Fruit fly (Drosophila melanogaster) whole organism, embryonic: ENCODE results near the gene nmo.

ENCODE experiments used
- ATbp ChIP-seq: fragments of 200-800 bp; sonication (Bioruptor generic); optimal IDR thresholded peaks from 2 replicates; lab custom pipeline; 2017; ENCODE audit warnings: missing biosample characterization, mild to moderate bottlenecking, missing genetic modification characterization, missing genetic modification reagents
- Ada2b ChIP-seq: fragments of 200-800 bp; sonication (Bioruptor generic); IDR thresholded peaks from 2 replicates; pipeline ENCODE4 v1.3.6; 2022; ENCODE audit warnings: missing biosample characterization, missing genetic modification characterization
- B-H1 ChIP-seq: fragments of 200-800 bp; sonication (Bioruptor generic); IDR thresholded peaks from 3 replicates; pipeline ENCODE4 v1.3.6; 2022; ENCODE audit warnings: missing biosample characterization, missing genetic modification characterization
- CG10147 ChIP-seq: fragments of 200-800 bp; sonication (Bioruptor generic); optimal IDR thresholded peaks from 2 replicates; lab custom pipeline; 2019; ENCODE audit warnings: missing biosample characterization, mild to moderate bottlenecking, missing genetic modification characterization, moderate library complexity
- CG1024 ChIP-seq: fragments of 200-800 bp; sonication (Bioruptor generic); IDR thresholded peaks from 2 replicates; pipeline ENCODE4 v1.3.6; 2022; ENCODE audit warnings: missing biosample characterization, missing genetic modification characterization
- CG10654 ChIP-seq: fragments of 200-800 bp; sonication (Bioruptor generic); optimal IDR thresholded peaks from 2 replicates; lab custom pipeline; 2016; ENCODE audit warnings: missing biosample characterization, missing genetic modification characterization
- CG11247 ChIP-seq: fragments of 200-800 bp; sonication (Bioruptor generic); IDR thresholded peaks from 2 replicates; pipeline ENCODE4 v1.3.6; 2022; ENCODE audit warnings: missing biosample characterization, missing genetic modification characterization
- CG11456 ChIP-seq: fragments of 200-800 bp; sonication (Bioruptor generic); IDR thresholded peaks from 3 replicates; pipeline ENCODE4 v1.3.6; 2022; ENCODE audit warnings: missing biosample characterization, missing genetic modification characterization
- CG11504 ChIP-seq: fragments of 200-800 bp; sonication (Bioruptor generic); optimal IDR thresholded peaks from 3 replicates; lab custom pipeline; 2019; ENCODE audit warnings: missing biosample characterization, mild to moderate bottlenecking, missing genetic modification characterization, moderate library complexity
- CG12104 ChIP-seq: fragments of 200-800 bp; sonication (Bioruptor generic); optimal IDR thresholded peaks from 3 replicates; lab custom pipeline; 2016; ENCODE audit warnings: missing biosample characterization, missing genetic modification characterization
- CG12155 ChIP-seq: fragments of 200-800 bp; sonication (Bioruptor generic); optimal IDR thresholded peaks from 3 replicates; lab custom pipeline; 2016; ENCODE audit warnings: missing biosample characterization, missing genetic modification characterization
- CG13894 ChIP-seq: fragments of 200-800 bp; sonication (Bioruptor generic); optimal IDR thresholded peaks from 3 replicates; lab custom pipeline; 2018; ENCODE audit warnings: missing biosample characterization, mild to moderate bottlenecking, missing genetic modification characterization, moderate library complexity
- CG15601 ChIP-seq: fragments of 200-800 bp; sonication (Bioruptor generic); optimal IDR thresholded peaks from 3 replicates; lab custom pipeline; 2019; ENCODE audit warnings: missing biosample characterization, mild to moderate bottlenecking, missing genetic modification characterization, moderate library complexity
- CG17359 ChIP-seq: fragments of 200-800 bp; sonication (Bioruptor generic); optimal IDR thresholded peaks from 3 replicates; lab custom pipeline; 2018; ENCODE audit warnings: missing biosample characterization, mild to moderate bottlenecking, missing genetic modification characterization, moderate library complexity
- CG17568 ChIP-seq: fragments of 200-800 bp; sonication (Bioruptor generic); optimal IDR thresholded peaks from 2 replicates; lab custom pipeline; 2018; ENCODE audit warnings: missing biosample characterization, mild to moderate bottlenecking, missing genetic modification characterization, moderate library complexity
- CG18599 ChIP-seq: fragments of 200-800 bp; sonication (Bioruptor generic); optimal IDR thresholded peaks from 3 replicates; lab custom pipeline; 2017; ENCODE audit warnings: missing biosample characterization, missing genetic modification characterization, mild to moderate bottlenecking, moderate library complexity, missing genetic modification reagents
- CG2712 ChIP-seq: fragments of 200-800 bp; optimal IDR thresholded peaks from 3 replicates; lab custom pipeline; 2019; ENCODE audit warnings: missing biosample characterization, mild to moderate bottlenecking, missing genetic modification characterization, moderate library complexity
- CG32532 ChIP-seq: fragments of 200-800 bp; sonication (Bioruptor generic); IDR thresholded peaks from 2 replicates; pipeline ENCODE4 v1.3.6; 2022; ENCODE audit warnings: missing biosample characterization, missing genetic modification characterization
- CG3281 ChIP-seq: fragments of 200-800 bp; sonication (Bioruptor generic); optimal IDR thresholded peaks from 3 replicates; lab custom pipeline; 2017; ENCODE audit warnings: missing biosample characterization, mild to moderate bottlenecking, missing genetic modification characterization
- CG43689 ChIP-seq: fragments of 200-800 bp; sonication (Bioruptor generic); IDR thresholded peaks from 2 replicates; pipeline ENCODE4 v1.3.6; 2022; ENCODE audit warnings: missing biosample characterization, missing genetic modification characterization
- CG4404 ChIP-seq: fragments of 200-800 bp; sonication (Bioruptor generic); IDR thresholded peaks from 2 replicates; pipeline ENCODE4 v1.3.6; 2022; ENCODE audit warnings: missing biosample characterization, missing genetic modification characterization
- CG5180 ChIP-seq: fragments of 200-800 bp; sonication (Bioruptor generic); optimal IDR thresholded peaks from 3 replicates; lab custom pipeline; 2017; ENCODE audit warnings: missing biosample characterization, missing genetic modification characterization, mild to moderate bottlenecking, moderate library complexity, missing genetic modification reagents
- CG5245 ChIP-seq: fragments of 200-800 bp; sonication (Bioruptor generic); optimal IDR thresholded peaks from 3 replicates; lab custom pipeline; 2016; ENCODE audit warnings: missing biosample characterization, missing genetic modification characterization
- CG5953 ChIP-seq: fragments of 200-800 bp; sonication (Bioruptor generic); IDR thresholded peaks from 2 replicates; pipeline ENCODE4 v1.3.6; 2022; ENCODE audit warnings: missing biosample characterization, missing genetic modification characterization
- CG6854 ChIP-seq: fragments of 200-800 bp; sonication (Bioruptor generic); optimal IDR thresholded peaks from 3 replicates; lab custom pipeline; 2017; ENCODE audit warnings: missing biosample characterization, mild to moderate bottlenecking, missing genetic modification characterization
- CG8478 ChIP-seq: fragments of >200 bp; optimal IDR thresholded peaks from 2 replicates; lab custom pipeline; 2018
- Chrac-16 ChIP-seq: fragments of 200-800 bp; sonication (Bioruptor generic); optimal IDR thresholded peaks from 3 replicates; lab custom pipeline; 2016; ENCODE audit warnings: missing biosample characterization, missing genetic modification characterization
- CkIIα-i1 ChIP-seq: fragments of 200-800 bp; sonication (Bioruptor generic); IDR thresholded peaks from 2 replicates; pipeline ENCODE4 v1.3.6; 2022; ENCODE audit warnings: missing biosample characterization, missing genetic modification characterization
- Ets65A ChIP-seq: fragments of 200-800 bp; sonication (Bioruptor generic); peaks from one replicate; lab custom pipeline; 2016; ENCODE audit warnings: missing biosample characterization, missing genetic modification characterization
- MBD-R2 ChIP-seq: fragments of 200-800 bp; sonication (Bioruptor generic); IDR thresholded peaks from 2 replicates; pipeline ENCODE4 v1.3.6; 2022; ENCODE audit warnings: missing biosample characterization, missing genetic modification characterization
- Rfx ChIP-seq: fragments of 200-800 bp; sonication (Bioruptor generic); IDR thresholded peaks from 2 replicates; pipeline ENCODE4 v1.3.6; 2022; ENCODE audit warnings: missing biosample characterization, missing genetic modification characterization
- Scr ChIP-seq: fragments of 200-800 bp; sonication (Bioruptor generic); IDR thresholded peaks from 2 replicates; pipeline ENCODE4 v1.3.6; 2022; ENCODE audit warnings: missing biosample characterization, missing genetic modification characterization; ENCODE audit not compliant: partially characterized antibody
- TFAM ChIP-seq: fragments of 200-800 bp; sonication (Bioruptor generic); optimal IDR thresholded peaks from 2 replicates; lab custom pipeline; 2017; ENCODE audit warnings: missing biosample characterization, missing genetic modification characterization, inconsistent platforms
- Trl ChIP-seq, 3 experiments: fragments of >200 bp in 2 of 3; fragments of 200-800 bp in 1 of 3; sonication (Bioruptor generic) in 1 of 3; optimal IDR thresholded peaks; 2 replicates in 1 of 3; 3 replicates in 2 of 3; lab custom pipeline; 2016 to 2017; ENCODE audit warnings: missing biosample characterization in 1 of 3, missing genetic modification characterization in 1 of 3
- cwo ChIP-seq: fragments of 200-800 bp; sonication (Bioruptor generic); optimal IDR thresholded peaks from 3 replicates; lab custom pipeline; 2017; ENCODE audit warnings: missing biosample characterization, missing genetic modification characterization, mild to moderate bottlenecking, moderate library complexity, missing genetic modification reagents
- dmrt99B ChIP-seq: fragments of 200-800 bp; sonication (Bioruptor generic); optimal IDR thresholded peaks from 2 replicates; lab custom pipeline; 2018; ENCODE audit warnings: missing biosample characterization, mild to moderate bottlenecking, missing genetic modification characterization, moderate library complexity
- ewg ChIP-seq: fragments of 200-800 bp; sonication (Bioruptor generic); optimal IDR thresholded peaks from 3 replicates; lab custom pipeline; 2017; ENCODE audit warnings: mild to moderate bottlenecking, missing biosample characterization, missing genetic modification reagents, missing genetic modification characterization
- eyg ChIP-seq: fragments of 200-800 bp; sonication (Bioruptor generic); optimal IDR thresholded peaks from 3 replicates; lab custom pipeline; 2016; ENCODE audit warnings: missing biosample characterization, missing genetic modification characterization
- gcm2 ChIP-seq: fragments of 200-800 bp; sonication (Bioruptor generic); optimal IDR thresholded peaks from 2 replicates; lab custom pipeline; 2016; ENCODE audit warnings: missing biosample characterization, missing genetic modification characterization
- oc ChIP-seq: fragments of 200-800 bp; sonication (Bioruptor generic); optimal IDR thresholded peaks from 2 replicates; lab custom pipeline; 2018; ENCODE audit warnings: missing biosample characterization, mild to moderate bottlenecking, missing genetic modification characterization, moderate library complexity
- prd ChIP-seq, 3 experiments: fragments of >200 bp in 2 of 3; fragments of 200-800 bp in 1 of 3; sonication (Bioruptor generic) in 1 of 3; optimal IDR thresholded peaks in 2 of 3; IDR thresholded peaks in 1 of 3; 2 replicates in 2 of 3; 3 replicates in 1 of 3; pipeline versions ENCODE4 v1.3.6 to Lab custom; 2017 to 2022; ENCODE audit warnings: missing biosample characterization in 1 of 3, missing genetic modification characterization in 1 of 3
- ranshi ChIP-seq: fragments of 200-800 bp; sonication (Bioruptor generic); IDR thresholded peaks from 2 replicates; pipeline ENCODE4 v1.3.6; 2022; ENCODE audit warnings: missing biosample characterization, missing genetic modification characterization
- row ChIP-seq: fragments of 200-800 bp; sonication (Bioruptor generic); IDR thresholded peaks from 3 replicates; pipeline ENCODE4 v1.3.6; 2022; ENCODE audit warnings: missing biosample characterization, missing genetic modification characterization
- sens ChIP-seq: fragments of 200-800 bp; sonication (Bioruptor generic); peaks from one replicate; lab custom pipeline; 2016; ENCODE audit warnings: missing biosample characterization, missing genetic modification characterization
- sima ChIP-seq: fragments of 200-800 bp; sonication (Bioruptor generic); optimal IDR thresholded peaks from 2 replicates; lab custom pipeline; 2016; ENCODE audit warnings: missing biosample characterization, missing genetic modification characterization
- tap ChIP-seq: fragments of 200-800 bp; optimal IDR thresholded peaks from 3 replicates; lab custom pipeline; 2019; ENCODE audit warnings: missing biosample characterization, mild to moderate bottlenecking, missing genetic modification characterization, moderate library complexity
- tgo ChIP-seq: fragments of 200-800 bp; sonication (Bioruptor generic); IDR thresholded peaks from 3 replicates; pipeline ENCODE4 v1.3.6; 2022; ENCODE audit warnings: missing biosample characterization, missing genetic modification characterization
- twi ChIP-seq: fragments of 200-800 bp; optimal IDR thresholded peaks from 2 replicates; lab custom pipeline; 2019; ENCODE audit warnings: missing biosample characterization, mild to moderate bottlenecking, missing genetic modification characterization, moderate library complexity
- z ChIP-seq: fragments of 200-800 bp; sonication (Bioruptor generic); IDR thresholded peaks from 3 replicates; pipeline ENCODE4 v1.3.6; 2022; ENCODE audit warnings: missing biosample characterization, missing genetic modification characterization

The nmo gene

dm6 chr3L:8029194-8029747, 50.4 kb downstream of the nmo start (continued):
- TF ChIP-seq CG18599 (GFP tag; lab: Kevin White, UChicago) (peak; percentile 27), CG5180 (GFP tag; lab: Kevin White, UChicago) (peak; percentile 12), CG5953 (GFP tag; lab: Robert Waterston, UW) (no peak), CG3281 (GFP tag; lab: Kevin White, UChicago) (peak; percentile 38), TFAM (GFP tag; lab: Kevin White, UChicago) (no peak), CG11456 (GFP tag; lab: Robert Waterston, UW) (0 out of 3 replicates have a peak, but pooled peaks have one; percentile 17), CkIIα-i1 (GFP tag; lab: Robert Waterston, UW) (no peak), ATbp (GFP tag; lab: Kevin White, UChicago) (peak; percentile 30), CG17568 (GFP tag; lab: Kevin White, UChicago) (no peak), eyg (GFP tag; lab: Kevin White, UChicago) (peak; percentile 20), CG6854 (GFP tag; lab: Kevin White, UChicago) (no peak), CG11247 (GFP tag; lab: Robert Waterston, UW) (0 out of 2 replicates have a peak, but pooled peaks have one; percentile 54), Chrac-16 (GFP tag; lab: Kevin White, UChicago) (peak; percentile 3), CG2712 (tag; lab: Kevin White, UChicago) (peak; percentile 33), sima (GFP tag; lab: Kevin White, UChicago) (no peak), CG32532 (GFP tag; lab: Robert Waterston, UW) (peak; percentile 47; the same call in 1 of the 2 replicates), CG17359 (tag; lab: Kevin White, UChicago) (peak; percentile 68), ranshi (GFP tag; lab: Robert Waterston, UW) (peak; percentile 30; the same call in 1 of the 2 replicates), CG15601 (tag; lab: Kevin White, UChicago) (peak; percentile 11), CG4404 (GFP tag; lab: Robert Waterston, UW) (0 out of 2 replicates have a peak, but pooled peaks have one; percentile 30), CG12155 (GFP tag; lab: Kevin White, UChicago) (no peak), Rfx (GFP tag; lab: Robert Waterston, UW) (peak; percentile 52), tap (tag; lab: Kevin White, UChicago) (peak; percentile 20), CG5245 (GFP tag; lab: Kevin White, UChicago) (peak; percentile 39), MBD-R2 (GFP tag; lab: Robert Waterston, UW) (no peak), Ets65A (GFP tag; lab: Kevin White, UChicago) (peak; percentile 93), CG8478 (lab: Kevin White, UChicago) (no peak), oc (tag; lab: Kevin White, UChicago) (peak; percentile 5), CG10654 (GFP tag; lab: Kevin White, UChicago) (peak; percentile 37), cwo (GFP tag; lab: Kevin White, UChicago) (peak; percentile 2), CG13894 (tag; lab: Kevin White, UChicago) (no peak), CG1024 (GFP tag; lab: Robert Waterston, UW) (no peak), z (GFP tag; lab: Robert Waterston, UW) (no peak), prd (optimal IDR thresholded peaks at IDR 0.05; lab: Kevin White, UChicago) (no peak), prd (GFP tag; IDR thresholded peaks at IDR 0.05; lab: Robert Waterston, UW) (peak; percentile 56; the same call in 2 of the 3 replicates), CG10147 (peak; percentile 1), twi (tag; lab: Kevin White, UChicago) (peak; percentile 65), CG12104 (GFP tag; lab: Kevin White, UChicago) (no peak), sens (GFP tag; lab: Kevin White, UChicago) (peak; percentile 95), gcm2 (no peak), tgo (GFP tag; lab: Robert Waterston, UW) (peak; percentile 43; the same call in 2 of the 3 replicates), Ada2b (0 out of 2 replicates have a peak, but pooled peaks have one; percentile 31), CG11504 (tag; lab: Kevin White, UChicago) (peak; percentile 50), B-H1 (GFP tag; lab: Robert Waterston, UW) (0 out of 3 replicates have a peak, but pooled peaks have one; percentile 22), CG43689 (no peak), Scr (GFP tag; lab: Robert Waterston, UW) (no peak), Trl (optimal IDR thresholded peaks at IDR 0.05; lab: Kevin White, UChicago) (no peak), Trl (GFP tag; optimal IDR thresholded peaks at IDR 0.05; lab: Kevin White, UChicago) (peak; percentile 23), dmrt99B (tag; lab: Kevin White, UChicago) (peak; percentile 55), ewg (GFP tag; lab: Kevin White, UChicago) (no peak), row (GFP tag; lab: Robert Waterston, UW) (peak; percentile 52; the same call in 2 of the 3 replicates)
